Fruit fly (Drosophila melanogaster): ENCODE data around the gene Ndc1.

Gene Ndc1

dm6 chr3R:23893460-23893859 is 30.7 kb upstream of the Ndc1 start, which contains the start of gene tbrd-1:
Gene tbrd-1, minus strand, starts transcription at chr3R:23893560.
- TF ChIP-seq CTCF (optimal IDR thresholded peaks at IDR 0.05) (no peak), CG8478 (optimal IDR thresholded peaks at IDR 0.05) (no peak)

dm6 chr3R:23900092-23900491 is 24.1 kb upstream of the Ndc1 start:
- TF ChIP-seq CG8478 (optimal IDR thresholded peaks at IDR 0.05), result no peak
- TF ChIP-seq CTCF (optimal IDR thresholded peaks at IDR 0.05), result peak; percentile 57 to 65

dm6 chr3R:23902034-23902433 is 22.2 kb upstream of the Ndc1 start:
- TF ChIP-seq CG8478 (optimal IDR thresholded peaks at IDR 0.05) (no peak), CTCF (optimal IDR thresholded peaks at IDR 0.05) (no peak)

dm6 chr3R:23902557-23902956 is 21.6 kb upstream of the Ndc1 start:
- TF ChIP-seq CG8478 (optimal IDR thresholded peaks at IDR 0.05) (no peak), CTCF (optimal IDR thresholded peaks at IDR 0.05) (peak; percentile 8 to 22)

- TF ChIP-seq CTCF (optimal IDR thresholded peaks at IDR 0.05) (no peak), CG8478 (optimal IDR thresholded peaks at IDR 0.05) (no peak)
Measured at dm6 chr3R:23903425-23903824, 20.8 kb upstream of the Ndc1 start.

- TF ChIP-seq CG8478 (optimal IDR thresholded peaks at IDR 0.05), result no peak
- TF ChIP-seq CTCF (optimal IDR thresholded peaks at IDR 0.05), result no peak
Measured at dm6 chr3R:23909347-23909862, 14.8 kb upstream of the Ndc1 start.

dm6 chr3R:23910260-23910887 is 13.8 kb upstream of the Ndc1 start:
- TF ChIP-seq CG8478 (optimal IDR thresholded peaks at IDR 0.05), result no peak
- TF ChIP-seq CTCF (optimal IDR thresholded peaks at IDR 0.05), result no peak

dm6 chr3R:23911073-23911690 is 13.0 kb upstream of the Ndc1 start:
- no peak for TF ChIP-seq CTCF (optimal IDR thresholded peaks at IDR 0.05)
- no peak for TF ChIP-seq CG8478 (optimal IDR thresholded peaks at IDR 0.05)

dm6 chr3R:23912349-23912748 is 11.8 kb upstream of the Ndc1 start:
- TF ChIP-seq CTCF (optimal IDR thresholded peaks at IDR 0.05) (no peak), CG8478 (optimal IDR thresholded peaks at IDR 0.05) (no peak)

dm6 chr3R:23914415-23915041 is 9.7 kb upstream of the Ndc1 start:
- TF ChIP-seq CG8478 (optimal IDR thresholded peaks at IDR 0.05) (no peak), CTCF (optimal IDR thresholded peaks at IDR 0.05) (no peak)

- TF ChIP-seq CG8478 (optimal IDR thresholded peaks at IDR 0.05), result no peak
- no peak for TF ChIP-seq CTCF (optimal IDR thresholded peaks at IDR 0.05)
Measured at dm6 chr3R:23915042-23915428, 9.2 kb upstream of the Ndc1 start.

- TF ChIP-seq CTCF (optimal IDR thresholded peaks at IDR 0.05) (no peak), CG8478 (optimal IDR thresholded peaks at IDR 0.05) (no peak)
Measured at dm6 chr3R:23915967-23916366, 8.2 kb upstream of the Ndc1 start.

- TF ChIP-seq CTCF (optimal IDR thresholded peaks at IDR 0.05) (no peak), CG8478 (optimal IDR thresholded peaks at IDR 0.05) (no peak)
Measured at dm6 chr3R:23919366-23919765, 4.8 kb upstream of the Ndc1 start.

- TF ChIP-seq CG8478 (optimal IDR thresholded peaks at IDR 0.05) (no peak), CTCF (optimal IDR thresholded peaks at IDR 0.05) (no peak)
Measured at dm6 chr3R:23920387-23920786, 3.8 kb upstream of the Ndc1 start.

dm6 chr3R:23920874-23921539 is 3.2 kb upstream of the Ndc1 start:
- no peak for TF ChIP-seq CG8478 (optimal IDR thresholded peaks at IDR 0.05)
- TF ChIP-seq CTCF (optimal IDR thresholded peaks at IDR 0.05), result no peak
